Worm (Caenorhabditis elegans) whole organism, young adult: ENCODE measurements around the gene F13D12.10.

Experiments used
- B0019.2 ChIP-seq: fragments of 200-800 bp; sonication (Bioruptor generic); conservative IDR thresholded peaks from 2 replicates; pipeline ENCODE4 v1.3.6; 2022; ENCODE audit warnings: missing genetic modification reagents, missing genetic modification characterization, missing compliant biosample characterization
- B0035.1 ChIP-seq: sonication (generic microtip); optimal IDR thresholded peaks from 2 replicates; lab custom pipeline; 2016; ENCODE audit warnings: missing genetic modification characterization, mild to moderate bottlenecking, missing compliant biosample characterization, missing genotype, missing genetic modification reagents
- F22D6.2 ChIP-seq: sonication (generic microtip); optimal IDR thresholded peaks from 2 replicates; lab custom pipeline; 2016; ENCODE audit warnings: mild to moderate bottlenecking, missing genetic modification characterization, missing compliant biosample characterization
- F33H1.4 ChIP-seq: fragments of 200-800 bp; sonication (Bioruptor generic); IDR thresholded peaks from 2 replicates; pipeline ENCODE4 v1.3.6; 2022; ENCODE audit warnings: missing genetic modification reagents, missing genetic modification characterization, missing compliant biosample characterization
- F49E8.2 ChIP-seq: sonication (generic microtip); optimal IDR thresholded peaks from 3 replicates; lab custom pipeline; 2017; ENCODE audit warnings: missing genetic modification characterization, mild to moderate bottlenecking, missing compliant biosample characterization, antibody characterized with exemption, moderate library complexity; ENCODE audit not compliant: insufficient read depth
- F57A8.1 ChIP-seq: fragments of 200-800 bp; sonication (Bioruptor generic); optimal IDR thresholded peaks from 2 replicates; lab custom pipeline; 2018; ENCODE audit warnings: mild to moderate bottlenecking, missing genetic modification characterization, moderate library complexity, missing compliant biosample characterization
- K12H6.12 ChIP-seq: fragments of 200-800 bp; sonication (Bioruptor generic); optimal IDR thresholded peaks from 2 replicates; lab custom pipeline; 2018; ENCODE audit warnings: mild to moderate bottlenecking, missing genetic modification characterization, missing compliant biosample characterization
- T26A5.8 ChIP-seq: sonication (generic microtip); optimal IDR thresholded peaks from 2 replicates; lab custom pipeline; 2016; ENCODE audit warnings: missing genetic modification characterization, missing compliant biosample characterization
- Y53F4B.3 ChIP-seq: fragments of 200-800 bp; sonication (Bioruptor generic); IDR thresholded peaks from 2 replicates; pipeline ENCODE4 v1.3.6; 2022; ENCODE audit warnings: missing genetic modification reagents, missing genetic modification characterization, missing compliant biosample characterization
- Y95B8A.8 ChIP-seq: fragments of 200-800 bp; sonication (Bioruptor generic); IDR thresholded peaks from 2 replicates; pipeline ENCODE4 v1.3.6; 2022; ENCODE audit warnings: missing genetic modification reagents, missing genetic modification characterization, missing compliant biosample characterization
- ZK185.1 ChIP-seq: sonication (generic microtip); optimal IDR thresholded peaks from 2 replicates; lab custom pipeline; 2016; ENCODE audit warnings: mild to moderate bottlenecking, missing genetic modification characterization, missing compliant biosample characterization; ENCODE audit not compliant: poor library complexity, severe bottlenecking
- attf-3 ChIP-seq: fragments of 200-800 bp; sonication (Bioruptor generic); conservative IDR thresholded peaks from 2 replicates; pipeline ENCODE4 v1.3.6; 2022; ENCODE audit warnings: missing genetic modification reagents, missing genetic modification characterization, missing compliant biosample characterization
- attf-5 ChIP-seq: fragments of 200-800 bp; sonication (Bioruptor generic); optimal IDR thresholded peaks from 2 replicates; lab custom pipeline; 2018; ENCODE audit warnings: mild to moderate bottlenecking, missing genetic modification characterization, missing compliant biosample characterization
- attf-6 ChIP-seq: fragments of 200-800 bp; sonication (Bioruptor generic); IDR thresholded peaks from 2 replicates; pipeline ENCODE4 v1.3.6; 2022; ENCODE audit warnings: missing genetic modification reagents, missing genetic modification characterization, missing compliant biosample characterization
- bed-2 ChIP-seq: fragments of 200-800 bp; sonication (Bioruptor generic); IDR thresholded peaks from 2 replicates; pipeline ENCODE4 v1.3.6; 2022; ENCODE audit warnings: missing genetic modification reagents, missing genetic modification characterization, missing compliant biosample characterization
- ccch-3 ChIP-seq: fragments of 200-800 bp; sonication (Bioruptor generic); optimal IDR thresholded peaks from 2 replicates; lab custom pipeline; 2018; ENCODE audit warnings: mild to moderate bottlenecking, missing genetic modification characterization, missing compliant biosample characterization
- cebp-1 ChIP-seq, 2 experiments: fragments of 200-800 bp in 1 of 2; sonication (Bioruptor generic) in 1 of 2; sonication (generic microtip) in 1 of 2; IDR thresholded peaks in 1 of 2; optimal IDR thresholded peaks in 1 of 2; 2 replicates each; pipeline versions ENCODE4 v1.3.6 to Lab custom; 2017 to 2022; ENCODE audit warnings: missing compliant biosample characterization in 2 of 2, missing genetic modification characterization in 2 of 2, mild to moderate bottlenecking in 1 of 2, missing genetic modification reagents in 1 of 2, moderate library complexity in 1 of 2
- cebp-2 ChIP-seq: fragments of 200-800 bp; sonication (Bioruptor generic); IDR thresholded peaks from 2 replicates; pipeline ENCODE4 v1.3.6; 2022; ENCODE audit warnings: missing genetic modification characterization, missing compliant biosample characterization
- dox-1 ChIP-seq: fragments of 200-800 bp; sonication (Bioruptor generic); IDR thresholded peaks from 2 replicates; pipeline ENCODE4 v1.3.6; 2022; ENCODE audit warnings: missing genetic modification reagents, missing genetic modification characterization, missing compliant biosample characterization
- efl-1 ChIP-seq: fragments of 150-350 bp; optimal IDR thresholded peaks from 2 replicates; lab custom pipeline; 2014; ENCODE audit warnings: missing biosample characterization, missing genetic modification reagents, missing genetic modification characterization
- egl-44 ChIP-seq: fragments of 200-800 bp; sonication (Bioruptor generic); IDR thresholded peaks from 2 replicates; pipeline ENCODE4 v1.3.6; 2022; ENCODE audit warnings: missing genetic modification reagents, missing genetic modification characterization, missing compliant biosample characterization
- gei-17 ChIP-seq: fragments of 200-800 bp; sonication (Bioruptor generic); optimal IDR thresholded peaks from 2 replicates; lab custom pipeline; 2018; ENCODE audit warnings: mild to moderate bottlenecking, missing genetic modification characterization, missing compliant biosample characterization
- hmg-1.2 ChIP-seq: fragments of 200-800 bp; sonication (Bioruptor generic); IDR thresholded peaks from 2 replicates; pipeline ENCODE4 v1.3.6; 2022; ENCODE audit warnings: missing genetic modification reagents, missing genetic modification characterization, missing compliant biosample characterization
- lin-54 ChIP-seq: fragments of 200-800 bp; sonication (Bioruptor generic); optimal IDR thresholded peaks from 2 replicates; lab custom pipeline; 2018; ENCODE audit warnings: mild to moderate bottlenecking, missing genetic modification characterization, missing compliant biosample characterization
- lir-1 ChIP-seq: fragments of 200-800 bp; sonication (Bioruptor generic); conservative IDR thresholded peaks from 2 replicates; pipeline ENCODE4 v1.3.6; 2022; ENCODE audit warnings: missing genetic modification reagents, missing genetic modification characterization, missing compliant biosample characterization
- madf-3 ChIP-seq: fragments of 200-800 bp; sonication (Bioruptor generic); IDR thresholded peaks from 2 replicates; pipeline ENCODE4 v1.3.6; 2022; ENCODE audit warnings: missing genetic modification reagents, missing genetic modification characterization, missing compliant biosample characterization
- madf-6 ChIP-seq: fragments of 200-800 bp; sonication (Bioruptor generic); IDR thresholded peaks from 2 replicates; pipeline ENCODE4 v1.3.6; 2022; ENCODE audit warnings: missing genetic modification reagents, missing genetic modification characterization, missing compliant biosample characterization
- mcd-1 ChIP-seq: fragments of 200-800 bp; sonication (Bioruptor generic); IDR thresholded peaks from 2 replicates; pipeline ENCODE4 v1.3.6; 2022; ENCODE audit warnings: missing genetic modification reagents, missing genetic modification characterization, missing compliant biosample characterization
- nhr-120 ChIP-seq: fragments of 200-800 bp; sonication (Bioruptor generic); IDR thresholded peaks from 2 replicates; pipeline ENCODE4 v1.3.6; 2022; ENCODE audit warnings: missing genetic modification characterization, missing compliant biosample characterization
- nhr-179 ChIP-seq: sonication (generic microtip); optimal IDR thresholded peaks from 2 replicates; lab custom pipeline; 2016; ENCODE audit warnings: mild to moderate bottlenecking, missing genetic modification characterization, missing compliant biosample characterization
- pbrm-1 ChIP-seq: fragments of 200-800 bp; sonication (Bioruptor generic); IDR thresholded peaks from 2 replicates; pipeline ENCODE4 v1.3.6; 2022; ENCODE audit warnings: missing genetic modification reagents, missing genetic modification characterization, missing compliant biosample characterization
- rcor-1 ChIP-seq: fragments of 200-800 bp; sonication (Bioruptor generic); IDR thresholded peaks from 2 replicates; pipeline ENCODE4 v1.3.6; 2022; ENCODE audit warnings: missing genetic modification reagents, missing genetic modification characterization, missing compliant biosample characterization
- repo-1 ChIP-seq: sonication (generic microtip); optimal IDR thresholded peaks from 2 replicates; lab custom pipeline; 2017; ENCODE audit warnings: mild to moderate bottlenecking, missing genetic modification characterization, missing compliant biosample characterization
- snpc-1.1 ChIP-seq: sonication (generic microtip); optimal IDR thresholded peaks from 2 replicates; lab custom pipeline; 2017; ENCODE audit warnings: missing genetic modification characterization, mild to moderate bottlenecking, missing compliant biosample characterization, antibody characterized with exemption, moderate library complexity, missing genotype, missing genetic modification reagents; ENCODE audit not compliant: insufficient read depth
- snpc-1.3 ChIP-seq: sonication (generic microtip); optimal IDR thresholded peaks from 2 replicates; lab custom pipeline; 2017; ENCODE audit warnings: missing genetic modification characterization, mild to moderate bottlenecking, missing compliant biosample characterization, antibody characterized with exemption, moderate library complexity, missing genotype, missing genetic modification reagents; ENCODE audit not compliant: insufficient read depth
- snpc-4 ChIP-seq, 5 experiments: fragments of 150-350 bp in 1 of 5; sonication (generic microtip) in 4 of 5; optimal IDR thresholded peaks; 2 replicates each; lab custom pipeline; 2014 to 2018; ENCODE audit warnings: missing genetic modification characterization in 5 of 5, missing biosample characterization in 3 of 5, antibody characterized with exemption in 2 of 5, mild to moderate bottlenecking in 2 of 5, missing compliant biosample characterization in 2 of 5, missing genotype in 2 of 5, moderate library complexity in 2 of 5, missing genetic modification reagents in 1 of 5
- somi-1 ChIP-seq: fragments of 200-800 bp; sonication (Bioruptor generic); optimal IDR thresholded peaks from 2 replicates; lab custom pipeline; 2018; ENCODE audit warnings: mild to moderate bottlenecking, missing genetic modification characterization, missing compliant biosample characterization
- sptf-2 ChIP-seq: fragments of 200-800 bp; sonication (Bioruptor generic); optimal IDR thresholded peaks from 2 replicates; lab custom pipeline; 2018; ENCODE audit warnings: mild to moderate bottlenecking, missing genetic modification characterization, missing compliant biosample characterization
- tbp1 ChIP-seq: fragments of 200-800 bp; sonication (Bioruptor generic); optimal IDR thresholded peaks from 2 replicates; lab custom pipeline; 2018; ENCODE audit warnings: mild to moderate bottlenecking, missing genetic modification characterization, missing compliant biosample characterization
- unc-130 ChIP-seq: sonication (generic microtip); optimal IDR thresholded peaks from 2 replicates; lab custom pipeline; 2016; ENCODE audit warnings: missing genetic modification reagents, missing genetic modification characterization, missing compliant biosample characterization
- zfh-2 ChIP-seq: fragments of 200-800 bp; sonication (Bioruptor generic); conservative IDR thresholded peaks from 2 replicates; pipeline ENCODE4 v1.3.6; 2022; ENCODE audit warnings: missing genetic modification reagents, missing genetic modification characterization, missing compliant biosample characterization
- ztf-18 ChIP-seq: sonication (generic microtip); optimal IDR thresholded peaks from 2 replicates; lab custom pipeline; 2016; ENCODE audit warnings: missing genotype, mild to moderate bottlenecking, missing genetic modification characterization, missing compliant biosample characterization
- ztf-22 ChIP-seq: fragments of 200-800 bp; sonication (Bioruptor generic); optimal IDR thresholded peaks from 2 replicates; lab custom pipeline; 2018; ENCODE audit warnings: mild to moderate bottlenecking, missing genetic modification characterization, moderate library complexity, missing compliant biosample characterization
- ztf-28 ChIP-seq: fragments of 200-800 bp; sonication (Bioruptor generic); IDR thresholded peaks from 2 replicates; pipeline ENCODE4 v1.3.6; 2022; ENCODE audit warnings: missing genetic modification reagents, missing genetic modification characterization, missing compliant biosample characterization

F13D12.10 gene

DNA sequence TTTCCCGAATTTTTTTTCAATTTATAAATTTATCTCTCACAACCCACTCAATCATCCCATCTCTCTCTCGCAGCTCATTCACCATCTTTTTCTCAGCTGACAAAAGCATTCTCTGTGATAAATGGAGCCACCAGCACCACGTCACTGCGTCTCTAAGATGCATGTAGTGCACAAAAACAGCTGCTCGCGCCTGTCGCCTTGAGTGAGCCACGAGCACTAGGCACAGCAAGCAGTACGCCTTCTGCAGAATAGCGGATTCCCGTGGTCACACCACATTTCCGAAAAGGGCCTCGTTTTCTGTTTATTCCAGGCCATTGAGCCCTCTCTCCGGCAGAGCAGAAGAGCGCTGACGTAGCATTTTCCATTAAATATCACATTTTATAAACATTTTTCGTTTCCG lies at the start of gene F13D12.10:
Gene F13D12.10, plus strand, starts transcription at position 231 of the 400 bp plus-strand sequence.
- peak; percentile 47 for TF ChIP-seq somi-1 (GFP tag; lab: Kevin White, UChicago)
- TF ChIP-seq zfh-2, result peak; percentile 75
- TF ChIP-seq ztf-22 (GFP tag; lab: Kevin White, UChicago), result no peak
- TF ChIP-seq cebp-1 (GFP tag; IDR thresholded peaks at IDR 0.05; lab: Robert Waterston, UW), result no peak
- peak; percentile 6 for TF ChIP-seq cebp-1 (tag; optimal IDR thresholded peaks at IDR 0.05; lab: Kevin White, UChicago)

- TF ChIP-seq snpc-4 (GFP tag; optimal IDR thresholded peaks at IDR 0.05; lab: Kevin White, UChicago) (no peak), snpc-4 (tag; optimal IDR thresholded peaks at IDR 0.05; lab: Kevin White, UChicago) (peak in 2 of 4 experiments; percentile 28 to 78), nhr-120 (no peak), dox-1 (GFP tag; lab: Robert Waterston, UW) (peak; percentile 82), Y95B8A.8 (GFP tag; lab: Robert Waterston, UW) (no peak), cebp-2 (GFP tag; lab: Robert Waterston, UW) (no peak), gei-17 (GFP tag; lab: Kevin White, UChicago) (no peak), attf-5 (GFP tag; lab: Kevin White, UChicago) (peak; percentile 84), lir-1 (GFP tag; lab: Robert Waterston, UW) (no peak), T26A5.8 (tag; lab: Kevin White, UChicago) (no peak), mcd-1 (GFP tag; lab: Robert Waterston, UW) (peak; percentile 70), F49E8.2 (tag; lab: Kevin White, UChicago) (no peak), lin-54 (GFP tag; lab: Kevin White, UChicago) (peak; percentile 83), B0019.2 (no peak), bed-2 (no peak), repo-1 (tag; lab: Kevin White, UChicago) (no peak), sptf-2 (GFP tag; lab: Kevin White, UChicago) (no peak), unc-130 (GFP tag; lab: Kevin White, UChicago) (no peak), cebp-1 (GFP tag; IDR thresholded peaks at IDR 0.05; lab: Robert Waterston, UW) (no peak), cebp-1 (tag; optimal IDR thresholded peaks at IDR 0.05; lab: Kevin White, UChicago) (no peak), ZK185.1 (tag; lab: Kevin White, UChicago) (peak; percentile 60), tbp1 (GFP tag; lab: Kevin White, UChicago) (peak; percentile 35), F57A8.1 (GFP tag; lab: Kevin White, UChicago) (no peak), egl-44 (GFP tag; lab: Robert Waterston, UW) (no peak), nhr-179 (tag; lab: Kevin White, UChicago) (no peak), K12H6.12 (tag; lab: Kevin White, UChicago) (no peak), rcor-1 (peak; percentile 32; the same call in 1 of the 2 replicates), snpc-1.1 (tag; lab: Kevin White, UChicago) (no peak), madf-6 (GFP tag; lab: Robert Waterston, UW) (peak; percentile 71), attf-3 (GFP tag; lab: Robert Waterston, UW) (peak; percentile 56; the same call in 1 of the 2 replicates), hmg-1.2 (GFP tag; lab: Robert Waterston, UW) (peak; percentile 36; the same call in 1 of the 2 replicates), ztf-28 (GFP tag; lab: Robert Waterston, UW) (no peak), B0035.1 (tag; lab: Kevin White, UChicago) (no peak), F33H1.4 (GFP tag; lab: Robert Waterston, UW) (peak; percentile 50), ztf-18 (peak; percentile 95), pbrm-1 (GFP tag; lab: Robert Waterston, UW) (0 out of 2 replicates have a peak, but pooled peaks have one; percentile 51), madf-3 (GFP tag; lab: Robert Waterston, UW) (no peak), snpc-1.3 (no peak), attf-6 (no peak), F22D6.2 (no peak), Y53F4B.3 (GFP tag; lab: Robert Waterston, UW) (no peak), ccch-3 (no peak), efl-1 (GFP tag; lab: Kevin White, UChicago) (peak; percentile 43)
These were observed 37.6 kb upstream of the F13D12.10 start, which contains the start of the genes trr-1 and C47D12.2 for ce11 chrII:11675877-11676473. Gene trr-1 (minus strand): TSS chrII:11675927. Gene C47D12.2 (plus strand): TSS chrII:11676306.
